Worm (Caenorhabditis elegans) whole organism, L4 larva: Measurements from ENCODE around the gene C43H6.12.

Source experiments
- ceh-82 ChIP-seq: sonication (generic microtip); optimal IDR thresholded peaks from 2 replicates; lab custom pipeline; 2017; ENCODE audit warnings: missing biosample characterization, missing genetic modification characterization
- lin-13 ChIP-seq: fragments of 150-350 bp; optimal IDR thresholded peaks from 2 replicates; lab custom pipeline; 2014; ENCODE audit warnings: missing biosample characterization, missing genetic modification reagents, missing genetic modification characterization
- lsy-2 ChIP-seq, 2 experiments: fragments of 150-350 bp in 1 of 2; sonication (generic microtip) in 1 of 2; optimal IDR thresholded peaks; 2 replicates each; lab custom pipeline; 2014 to 2017; ENCODE audit warnings: missing biosample characterization in 2 of 2, missing genetic modification characterization in 2 of 2
- skn-1 ChIP-seq: fragments of 150-350 bp; optimal IDR thresholded peaks from 2 replicates; lab custom pipeline; 2014; ENCODE audit warnings: missing biosample characterization, missing genetic modification characterization

- TF ChIP-seq ceh-82 (tag; lab: Kevin White, UChicago) (no peak), skn-1 (no peak), lin-13 (GFP tag; lab: Kevin White, UChicago) (no peak), lsy-2 (tag; optimal IDR thresholded peaks at IDR 0.05; lab: Kevin White, UChicago) (no peak)
These were observed 31.8 kb downstream of the C43H6.12 start for ce11 chrX:2441163-2441562.
